Worm (Caenorhabditis elegans) whole organism, L4/young adult: ENCODE results near the gene C50D2.2.

Experiments
- W03F9.2 ChIP-seq: fragments of 150-350 bp; optimal IDR thresholded peaks from 2 replicates; lab custom pipeline; 2014; ENCODE audit warnings: missing biosample characterization, missing genetic modification characterization
- him-1 ChIP-seq: sonication (generic microtip); optimal IDR thresholded peaks from 2 replicates; lab custom pipeline; 2016; ENCODE audit warnings: missing genotype, missing genetic modification reagents, missing genetic modification characterization, missing compliant biosample characterization

ce11 chrII:101176-101575, 7.8 kb upstream of the C50D2.2 start:
- TF ChIP-seq him-1 (tag; lab: Kevin White, UChicago) (no peak), W03F9.2 (no peak)
